Fruit fly (Drosophila melanogaster): Measurements from ENCODE around the gene CG32266.

The CG32266 gene

DNA sequence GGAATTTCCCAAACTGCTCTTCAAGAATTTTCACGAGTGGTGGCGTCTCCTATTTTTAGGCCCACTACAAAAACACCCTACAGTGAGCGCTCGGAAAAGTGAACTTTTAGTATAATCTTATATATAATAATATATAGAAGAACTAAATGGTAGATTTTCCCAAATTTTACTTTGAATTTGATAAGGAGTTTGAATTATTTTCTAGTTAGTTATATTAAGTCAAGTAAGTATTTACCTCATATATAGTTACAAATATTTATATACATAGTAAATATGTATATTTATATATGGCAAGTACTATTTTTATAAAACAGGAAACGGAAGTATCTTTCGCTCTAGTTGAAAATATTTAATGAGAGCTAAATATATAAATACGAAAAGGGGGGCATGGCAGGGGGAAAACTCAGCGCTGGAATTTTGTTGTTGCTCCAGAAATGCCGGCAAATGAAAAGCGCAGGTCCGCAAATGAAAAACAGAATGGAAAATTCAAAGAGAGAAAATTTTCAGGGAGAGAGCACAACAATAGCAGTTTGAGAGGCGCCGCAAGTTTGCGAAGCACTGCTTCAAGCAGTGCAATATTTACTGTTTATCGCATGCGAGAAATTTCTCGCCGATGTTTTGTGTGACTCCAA, 1.7 kb upstream of the CG32266 start (continued):
- TF ChIP-seq mirr (GFP tag; optimal IDR thresholded peaks at IDR 0.05) = no peak
- TF ChIP-seq sug (tag; optimal IDR thresholded peaks at IDR 0.05) = peak; percentile 13
- TF ChIP-seq hth (optimal IDR thresholded peaks at IDR 0.05) = no peak
- no peak for TF ChIP-seq wek (GFP tag; optimal IDR thresholded peaks at IDR 0.05)
- TF ChIP-seq Tbp (GFP tag; optimal IDR thresholded peaks at IDR 0.05) = no peak
- TF ChIP-seq Deaf1 (tag; optimal IDR thresholded peaks at IDR 0.05) = peak; percentile 7
- no peak for TF ChIP-seq org-1 (GFP tag; optimal IDR thresholded peaks at IDR 0.05)
- peak; percentile 100 for TF ChIP-seq CG6654 (GFP tag; optimal IDR thresholded peaks at IDR 0.05)
- TF ChIP-seq CG12155 (GFP tag; optimal IDR thresholded peaks at IDR 0.05) = no peak
- no peak for TF ChIP-seq Doc3 (GFP tag; IDR thresholded peaks at IDR 0.05; ENCODE audit: partially characterized antibody)
- no peak for TF ChIP-seq CG9876 (GFP tag; optimal IDR thresholded peaks at IDR 0.05)
- no peak for TF ChIP-seq Dfd (GFP tag; optimal IDR thresholded peaks at IDR 0.05)
- no peak for TF ChIP-seq CG17328 (GFP tag; IDR thresholded peaks at IDR 0.05)
- TF ChIP-seq fd3F (GFP tag; optimal IDR thresholded peaks at IDR 0.05) = no peak
- no peak for TF ChIP-seq klu (GFP tag; IDR thresholded peaks at IDR 0.05)
- TF ChIP-seq CG31388 (GFP tag; optimal IDR thresholded peaks at IDR 0.05) = no peak
- TF ChIP-seq CG8924 (tag; optimal IDR thresholded peaks at IDR 0.05) = peak; percentile 66
- TF ChIP-seq CG4404 (GFP tag; IDR thresholded peaks at IDR 0.05) = no peak
- TF ChIP-seq her (GFP tag; optimal IDR thresholded peaks at IDR 0.05) = peak; percentile 4
- TF ChIP-seq Ada2b (GFP tag; IDR thresholded peaks at IDR 0.05) = no peak
- no peak for TF ChIP-seq pum (GFP tag; optimal IDR thresholded peaks at IDR 0.05)
- no peak for TF ChIP-seq sqz (GFP tag; optimal IDR thresholded peaks at IDR 0.05)
- TF ChIP-seq CG15696 (tag; optimal IDR thresholded peaks at IDR 0.05) = no peak
- TF ChIP-seq gcm (GFP tag; optimal IDR thresholded peaks at IDR 0.05) = peak; percentile 66
- no peak for TF ChIP-seq gcm2 (GFP tag; optimal IDR thresholded peaks at IDR 0.05)
- no peak for TF ChIP-seq mam (GFP tag; optimal IDR thresholded peaks at IDR 0.05)
- no peak for TF ChIP-seq jing (GFP tag; optimal IDR thresholded peaks at IDR 0.05)
- peak; percentile 35 for TF ChIP-seq HmgZ (tag; optimal IDR thresholded peaks at IDR 0.05)
- TF ChIP-seq vfl (GFP tag; optimal IDR thresholded peaks at IDR 0.05) = no peak
- peak; percentile 0 for TF ChIP-seq CG12071 (GFP tag; optimal IDR thresholded peaks at IDR 0.05)
- no peak for TF ChIP-seq lilli (GFP tag; optimal IDR thresholded peaks at IDR 0.05)
- TF ChIP-seq CG9817 (tag; optimal IDR thresholded peaks at IDR 0.05) = no peak
- peak in 1 of 3 experiments; percentile 28 for TF ChIP-seq lola (GFP tag; optimal IDR thresholded peaks at IDR 0.05)
- TF ChIP-seq p53 (GFP tag; optimal IDR thresholded peaks at IDR 0.05) = no peak
- peak; percentile 48 for TF ChIP-seq CG13424 (tag; optimal IDR thresholded peaks at IDR 0.05)
- peak; percentile 68 to 75 for TF ChIP-seq Trl (optimal IDR thresholded peaks at IDR 0.05)
- TF ChIP-seq Trl (GFP tag; optimal IDR thresholded peaks at IDR 0.05) = peak; percentile 21
- no peak for TF ChIP-seq CG10431 (GFP tag; optimal IDR thresholded peaks at IDR 0.05)
- no peak for TF ChIP-seq lov (optimal IDR thresholded peaks at IDR 0.05)
- TF ChIP-seq lov (GFP tag; IDR thresholded peaks at IDR 0.05) = no peak
- TF ChIP-seq nerfin-2 (GFP tag; IDR thresholded peaks at IDR 0.05; ENCODE audit: partially characterized antibody) = peak; percentile 70
- TF ChIP-seq wor (GFP tag; IDR thresholded peaks at IDR 0.05) = no peak
- TF ChIP-seq ase (GFP tag; IDR thresholded peaks at IDR 0.05) = no peak
- no peak for TF ChIP-seq CG12104 (GFP tag; optimal IDR thresholded peaks at IDR 0.05)
- TF ChIP-seq CG4328 (GFP tag; optimal IDR thresholded peaks at IDR 0.05) = no peak
- TF ChIP-seq Eip74EF (GFP tag; optimal IDR thresholded peaks at IDR 0.05) = peak; percentile 42 to 55
- peak; percentile 33 for TF ChIP-seq unpg (GFP tag; optimal IDR thresholded peaks at IDR 0.05)
- peak; percentile 61; the same call in 1 of the 2 replicates for TF ChIP-seq ato (GFP tag; IDR thresholded peaks at IDR 0.05; ENCODE audit: partially characterized antibody)
- TF ChIP-seq Usf (GFP tag; optimal IDR thresholded peaks at IDR 0.05) = no peak
- TF ChIP-seq aop (GFP tag; IDR thresholded peaks at IDR 0.05) = peak; percentile 77; the same call in 1 of the 2 replicates
- no peak for TF ChIP-seq trh (GFP tag; optimal IDR thresholded peaks at IDR 0.05)

All from whole organism, embryonic.